Fruit fly (Drosophila melanogaster) whole organism, embryonic: ENCODE data around the gene Lip3.
A peak's percentile ranks its signal among the peaks of the same experiment; 100 is the strongest.

ENCODE experiments used
- Antp ChIP-seq: fragments of 200-800 bp; sonication (Bioruptor generic); optimal IDR thresholded peaks from 3 replicates; lab custom pipeline; 2016; ENCODE audit warnings: missing biosample characterization, missing genetic modification characterization
- Atf6 ChIP-seq: fragments of 200-800 bp; sonication (Bioruptor generic); IDR thresholded peaks from 2 replicates; pipeline ENCODE4 v1.3.6; 2022; ENCODE audit warnings: missing biosample characterization, missing genetic modification characterization
- CG10543 ChIP-seq: fragments of 200-800 bp; sonication (Bioruptor generic); optimal IDR thresholded peaks from 3 replicates; lab custom pipeline; 2017; ENCODE audit warnings: missing biosample characterization, mild to moderate bottlenecking, missing genetic modification characterization, moderate library complexity
- CG11695 ChIP-seq: fragments of 200-800 bp; sonication (Bioruptor generic); IDR thresholded peaks from 3 replicates; pipeline ENCODE4 v1.3.6; 2022; ENCODE audit warnings: missing biosample characterization, missing genetic modification characterization
- CG11696 ChIP-seq: fragments of 200-800 bp; sonication (Bioruptor generic); IDR thresholded peaks from 2 replicates; pipeline ENCODE4 v1.3.6; 2022; ENCODE audit warnings: missing biosample characterization, missing genetic modification characterization
- CG12391 ChIP-seq: fragments of 200-800 bp; sonication (Bioruptor generic); optimal IDR thresholded peaks from 3 replicates; lab custom pipeline; 2018; ENCODE audit warnings: missing biosample characterization, mild to moderate bottlenecking, missing genetic modification characterization, moderate library complexity
- CG12744 ChIP-seq: fragments of 200-800 bp; sonication (Bioruptor generic); optimal IDR thresholded peaks from 2 replicates; lab custom pipeline; 2016; ENCODE audit warnings: missing biosample characterization, missing genetic modification characterization
- CG1529 ChIP-seq: fragments of 200-800 bp; sonication (Bioruptor generic); optimal IDR thresholded peaks from 3 replicates; lab custom pipeline; 2018; ENCODE audit warnings: missing biosample characterization, missing genetic modification characterization
- CG18599 ChIP-seq: fragments of 200-800 bp; sonication (Bioruptor generic); optimal IDR thresholded peaks from 3 replicates; lab custom pipeline; 2017; ENCODE audit warnings: missing biosample characterization, missing genetic modification characterization, mild to moderate bottlenecking, moderate library complexity, missing genetic modification reagents
- CG2116 ChIP-seq: fragments of 200-800 bp; sonication (Bioruptor generic); optimal IDR thresholded peaks from 3 replicates; lab custom pipeline; 2018; ENCODE audit warnings: missing biosample characterization, mild to moderate bottlenecking, missing genetic modification characterization
- CG31365 ChIP-seq: fragments of 200-800 bp; sonication (Bioruptor generic); optimal IDR thresholded peaks from 2 replicates; lab custom pipeline; 2018; ENCODE audit warnings: missing biosample characterization, mild to moderate bottlenecking, missing genetic modification characterization
- CG31441 ChIP-seq: fragments of 200-800 bp; sonication (Bioruptor generic); IDR thresholded peaks from 2 replicates; pipeline ENCODE4 v1.3.6; 2022; ENCODE audit warnings: missing biosample characterization, missing genetic modification characterization
- CG33557 ChIP-seq: fragments of 200-800 bp; sonication (Bioruptor generic); optimal IDR thresholded peaks from 2 replicates; lab custom pipeline; 2019; ENCODE audit warnings: missing biosample characterization, mild to moderate bottlenecking, missing genetic modification characterization, moderate library complexity
- CG4282 ChIP-seq: fragments of 200-800 bp; sonication (Bioruptor generic); optimal IDR thresholded peaks from 2 replicates; lab custom pipeline; 2016; ENCODE audit warnings: missing biosample characterization, missing genetic modification characterization
- CG4424 ChIP-seq: fragments of 200-800 bp; sonication (Bioruptor generic); optimal IDR thresholded peaks from 3 replicates; lab custom pipeline; 2016; ENCODE audit warnings: missing biosample characterization, missing genetic modification characterization
- CG5953 ChIP-seq: fragments of 200-800 bp; sonication (Bioruptor generic); IDR thresholded peaks from 2 replicates; pipeline ENCODE4 v1.3.6; 2022; ENCODE audit warnings: missing biosample characterization, missing genetic modification characterization
- CG6654 ChIP-seq: fragments of 200-800 bp; sonication (Bioruptor generic); optimal IDR thresholded peaks from 2 replicates; lab custom pipeline; 2017; ENCODE audit warnings: missing biosample characterization, mild to moderate bottlenecking, missing genetic modification characterization
- CG7745 ChIP-seq: fragments of 200-800 bp; sonication (Bioruptor generic); optimal IDR thresholded peaks from 2 replicates; lab custom pipeline; 2018; ENCODE audit warnings: missing biosample characterization, mild to moderate bottlenecking, missing genetic modification characterization, moderate library complexity
- CG9215 ChIP-seq: fragments of 200-800 bp; sonication (Bioruptor generic); IDR thresholded peaks from 2 replicates; pipeline ENCODE4 v1.3.6; 2022; ENCODE audit warnings: missing biosample characterization, missing genetic modification characterization
- CG9797 ChIP-seq: fragments of 200-800 bp; sonication (Bioruptor generic); optimal IDR thresholded peaks from 3 replicates; lab custom pipeline; 2018; ENCODE audit warnings: missing biosample characterization, mild to moderate bottlenecking, missing genetic modification characterization
- D19A ChIP-seq: fragments of 200-800 bp; optimal IDR thresholded peaks from 3 replicates; lab custom pipeline; 2019; ENCODE audit warnings: missing biosample characterization, mild to moderate bottlenecking, missing genetic modification characterization, moderate library complexity
- Ets65A ChIP-seq: fragments of 200-800 bp; sonication (Bioruptor generic); peaks from one replicate; lab custom pipeline; 2016; ENCODE audit warnings: missing biosample characterization, missing genetic modification characterization
- Hmx ChIP-seq: fragments of 200-800 bp; sonication (Bioruptor generic); optimal IDR thresholded peaks from 2 replicates; lab custom pipeline; 2016; ENCODE audit warnings: missing biosample characterization, missing genetic modification characterization
- Hr3 ChIP-seq: fragments of 200-800 bp; sonication (Bioruptor generic); optimal IDR thresholded peaks from 3 replicates; lab custom pipeline; 2016; ENCODE audit warnings: missing biosample characterization, missing genetic modification characterization
- Hr78 ChIP-seq, 2 experiments: fragments of 200-800 bp in 1 of 2; fragments of >200 bp in 1 of 2; sonication (Bioruptor generic) in 1 of 2; optimal IDR thresholded peaks; 2 replicates each; lab custom pipeline; 2017 to 2019; ENCODE audit warnings: missing biosample characterization in 2 of 2, missing genetic modification characterization in 2 of 2, mild to moderate bottlenecking in 1 of 2, moderate library complexity in 1 of 2
- Lhr ChIP-seq: fragments of 200-800 bp; sonication (Bioruptor generic); optimal IDR thresholded peaks from 3 replicates; lab custom pipeline; 2017; ENCODE audit warnings: mild to moderate bottlenecking, missing biosample characterization, missing genetic modification reagents, missing genetic modification characterization
- MESR4 ChIP-seq: fragments of 200-800 bp; sonication (Bioruptor generic); optimal IDR thresholded peaks from 2 replicates; lab custom pipeline; 2018; ENCODE audit warnings: missing biosample characterization, mild to moderate bottlenecking, missing genetic modification characterization, moderate library complexity
- MTF-1 ChIP-seq: fragments of 200-800 bp; sonication (Bioruptor generic); optimal IDR thresholded peaks from 2 replicates; lab custom pipeline; 2018; ENCODE audit warnings: missing biosample characterization, mild to moderate bottlenecking, missing genetic modification characterization, borderline replicate concordance
- Spps ChIP-seq: fragments of 200-800 bp; sonication (Bioruptor generic); optimal IDR thresholded peaks from 2 replicates; lab custom pipeline; 2018; ENCODE audit warnings: missing biosample characterization, mild to moderate bottlenecking, missing genetic modification characterization
- YL-1 ChIP-seq: fragments of 200-800 bp; sonication (Bioruptor generic); optimal IDR thresholded peaks from 3 replicates; lab custom pipeline; 2017; ENCODE audit warnings: missing biosample characterization, mild to moderate bottlenecking, missing genetic modification characterization
- amos ChIP-seq: fragments of 200-800 bp; sonication (Bioruptor generic); IDR thresholded peaks from 2 replicates; pipeline ENCODE4 v1.3.6; 2022; ENCODE audit warnings: missing biosample characterization, missing genetic modification characterization; ENCODE audit not compliant: partially characterized antibody
- ase ChIP-seq: fragments of 200-800 bp; sonication (Bioruptor generic); IDR thresholded peaks from 3 replicates; pipeline ENCODE4 v1.3.6; 2022; ENCODE audit warnings: missing biosample characterization, missing genetic modification characterization
- az2 ChIP-seq: fragments of 200-800 bp; sonication (Bioruptor generic); optimal IDR thresholded peaks from 3 replicates; lab custom pipeline; 2016; ENCODE audit warnings: missing biosample characterization, missing genetic modification characterization
- bbx ChIP-seq: fragments of 200-800 bp; sonication (Bioruptor generic); IDR thresholded peaks from 2 replicates; pipeline ENCODE4 v1.3.6; 2022; ENCODE audit warnings: missing biosample characterization, missing genetic modification characterization; ENCODE audit not compliant: partially characterized antibody
- btn ChIP-seq: fragments of 200-800 bp; sonication (Bioruptor generic); optimal IDR thresholded peaks from 2 replicates; lab custom pipeline; 2016; ENCODE audit warnings: missing biosample characterization, missing genetic modification characterization
- ci ChIP-seq: fragments of 200-800 bp; sonication (Bioruptor generic); IDR thresholded peaks from 3 replicates; pipeline ENCODE4 v1.3.6; 2022; ENCODE audit warnings: missing biosample characterization, missing genetic modification characterization
- fd96Cb ChIP-seq: fragments of 200-800 bp; sonication (Bioruptor generic); optimal IDR thresholded peaks from 2 replicates; lab custom pipeline; 2018; ENCODE audit warnings: missing biosample characterization, mild to moderate bottlenecking, missing genetic modification characterization, moderate library complexity
- gce ChIP-seq: fragments of 200-800 bp; sonication (Bioruptor generic); IDR thresholded peaks from 3 replicates; pipeline ENCODE4 v1.3.6; 2022; ENCODE audit warnings: missing biosample characterization, missing genetic modification characterization
- lov ChIP-seq, 2 experiments: fragments of 200-800 bp in 1 of 2; fragments of >200 bp in 1 of 2; sonication (Bioruptor generic) in 1 of 2; IDR thresholded peaks in 1 of 2; optimal IDR thresholded peaks in 1 of 2; 2 replicates in 1 of 2; 3 replicates in 1 of 2; pipeline versions ENCODE4 v1.3.6 to Lab custom; 2017 to 2022; ENCODE audit warnings: missing biosample characterization in 1 of 2, missing genetic modification characterization in 1 of 2
- maf-S ChIP-seq: fragments of 200-800 bp; sonication (Bioruptor generic); optimal IDR thresholded peaks from 2 replicates; lab custom pipeline; 2016; ENCODE audit warnings: missing biosample characterization, missing genetic modification characterization
- row ChIP-seq: fragments of 200-800 bp; sonication (Bioruptor generic); IDR thresholded peaks from 3 replicates; pipeline ENCODE4 v1.3.6; 2022; ENCODE audit warnings: missing biosample characterization, missing genetic modification characterization
- sd ChIP-seq: fragments of 200-800 bp; sonication (Bioruptor generic); optimal IDR thresholded peaks from 3 replicates; lab custom pipeline; 2018; ENCODE audit warnings: missing biosample characterization, mild to moderate bottlenecking, missing genetic modification characterization, moderate library complexity
- toy ChIP-seq: fragments of 200-800 bp; sonication (Bioruptor generic); IDR thresholded peaks from 2 replicates; pipeline ENCODE4 v1.3.6; 2022; ENCODE audit warnings: missing biosample characterization, missing genetic modification characterization
- tup ChIP-seq: fragments of 200-800 bp; sonication (Bioruptor generic); optimal IDR thresholded peaks from 2 replicates; lab custom pipeline; 2016; ENCODE audit warnings: missing biosample characterization, mild to moderate bottlenecking, missing genetic modification characterization, moderate library complexity
- tx ChIP-seq: fragments of 200-800 bp; sonication (Bioruptor generic); optimal IDR thresholded peaks from 2 replicates; lab custom pipeline; 2016; ENCODE audit warnings: missing biosample characterization, missing genetic modification characterization
- unc-4 ChIP-seq: fragments of 200-800 bp; sonication (Bioruptor generic); IDR thresholded peaks from 2 replicates; pipeline ENCODE4 v1.3.6; 2022; ENCODE audit warnings: missing biosample characterization, missing genetic modification characterization; ENCODE audit not compliant: partially characterized antibody
- yki ChIP-seq: fragments of >200 bp; optimal IDR thresholded peaks from 3 replicates; lab custom pipeline; 2018
- zfh2 ChIP-seq: fragments of 200-800 bp; sonication (Bioruptor generic); optimal IDR thresholded peaks from 2 replicates; lab custom pipeline; 2016; ENCODE audit warnings: missing biosample characterization, missing genetic modification characterization

The Lip3 gene

DNA sequence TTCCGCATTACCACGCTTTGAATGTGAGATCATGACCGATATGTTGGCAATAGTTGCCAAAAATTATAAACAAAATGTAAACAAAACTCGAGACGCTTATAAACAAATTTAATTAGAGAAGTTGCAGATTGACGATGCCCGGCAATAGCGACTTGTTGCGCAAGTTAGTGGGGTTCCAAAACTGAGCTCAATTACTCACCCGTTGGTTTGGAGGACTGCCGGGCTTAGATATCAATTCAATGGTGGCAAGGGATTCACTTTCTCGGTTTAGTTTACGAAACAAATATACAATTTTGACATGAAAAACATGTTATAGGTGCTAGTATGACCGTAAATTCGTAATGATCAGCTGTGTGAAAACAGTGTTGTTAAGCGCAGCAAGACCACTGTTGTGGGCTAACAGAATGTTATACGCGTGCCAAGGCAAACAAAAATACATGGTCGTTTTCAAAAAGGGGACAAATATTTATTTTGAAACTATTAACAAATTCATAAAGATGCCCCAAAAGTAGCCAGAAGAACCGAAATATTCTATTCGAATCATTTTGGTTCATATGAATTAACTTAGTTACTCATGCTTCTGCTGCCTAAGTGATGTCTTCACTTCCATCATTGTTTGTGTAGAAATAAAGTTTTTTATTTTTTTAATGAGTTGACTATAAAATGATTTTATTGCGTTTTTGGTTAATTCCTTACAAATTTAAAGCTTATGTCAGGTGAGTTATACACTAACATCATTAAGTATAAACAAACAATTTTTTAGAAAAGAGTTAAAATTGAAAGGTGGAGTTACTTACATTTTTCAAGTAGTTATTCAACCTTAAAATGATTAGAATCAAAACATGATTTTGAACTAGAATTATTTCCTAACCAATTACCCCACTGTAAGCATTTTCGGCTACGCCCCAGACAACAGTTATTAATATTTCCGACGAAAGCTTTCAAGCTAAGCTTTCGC lies 4.9 kb downstream of the Lip3 start, which contains the start of gene Elp6 (continued):
- TF ChIP-seq CG11695 (peak; percentile 37; the same call in 1 of the 3 replicates), CG10543 (GFP tag; lab: Kevin White, UChicago) (peak; percentile 47), maf-S (peak; percentile 31), CG31365 (tag; lab: Kevin White, UChicago) (no peak), ase (GFP tag; lab: Robert Waterston, UW) (peak; percentile 64), amos (GFP tag; lab: Robert Waterston, UW) (no peak), ci (GFP tag; lab: Robert Waterston, UW) (peak; percentile 6; the same call in 1 of the 3 replicates), tup (GFP tag; lab: Kevin White, UChicago) (no peak), CG11696 (GFP tag; lab: Robert Waterston, UW) (no peak), Atf6 (peak; percentile 50; the same call in 1 of the 2 replicates), CG33557 (GFP tag; lab: Kevin White, UChicago) (no peak), bbx (no peak), CG31441 (GFP tag; lab: Robert Waterston, UW) (peak; percentile 75; the same call in 1 of the 2 replicates), Hr78 (GFP tag; optimal IDR thresholded peaks at IDR 0.05; lab: Kevin White, UChicago) (no peak), fd96Cb (tag; lab: Kevin White, UChicago) (peak; percentile 49), lov (optimal IDR thresholded peaks at IDR 0.05; lab: Kevin White, UChicago) (no peak), lov (GFP tag; IDR thresholded peaks at IDR 0.05; lab: Robert Waterston, UW) (no peak), Hr3 (GFP tag; lab: Kevin White, UChicago) (peak; percentile 76), Hmx (GFP tag; lab: Kevin White, UChicago) (peak; percentile 28), CG4282 (GFP tag; lab: Kevin White, UChicago) (no peak), CG6654 (peak; percentile 34), zfh2 (GFP tag; lab: Kevin White, UChicago) (peak; percentile 62), Ets65A (GFP tag; lab: Kevin White, UChicago) (peak; percentile 90), Antp (GFP tag; lab: Kevin White, UChicago) (peak; percentile 61), D19A (tag; lab: Kevin White, UChicago) (no peak), Spps (tag; lab: Kevin White, UChicago) (no peak), CG12744 (peak; percentile 51), row (GFP tag; lab: Robert Waterston, UW) (peak; percentile 62), gce (peak; percentile 39; the same call in 1 of the 3 replicates), tx (GFP tag; lab: Kevin White, UChicago) (no peak), Lhr (GFP tag; lab: Kevin White, UChicago) (no peak), yki (lab: Kevin White, UChicago) (no peak), unc-4 (GFP tag; lab: Robert Waterston, UW) (no peak; the same call in 1 of the 2 replicates), toy (GFP tag; lab: Robert Waterston, UW) (no peak), CG1529 (GFP tag; lab: Kevin White, UChicago) (no peak), MTF-1 (GFP tag; lab: Kevin White, UChicago) (no peak), CG12391 (tag; lab: Kevin White, UChicago) (peak; percentile 68), CG4424 (GFP tag; lab: Kevin White, UChicago) (peak; percentile 79), YL-1 (GFP tag; lab: Kevin White, UChicago) (no peak), MESR4 (GFP tag; lab: Kevin White, UChicago) (peak; percentile 23), CG9797 (GFP tag; lab: Kevin White, UChicago) (peak; percentile 59), btn (peak; percentile 16), CG5953 (no peak), az2 (peak; percentile 53), CG18599 (GFP tag; lab: Kevin White, UChicago) (peak; percentile 78), sd (no peak), CG7745 (tag; lab: Kevin White, UChicago) (no peak), CG9215 (GFP tag; lab: Robert Waterston, UW) (peak; percentile 41), CG2116 (peak; percentile 19)
